Fruit fly (Drosophila melanogaster): ENCODE results near the gene HLH3B.

HLH3B gene

dm6 chrX:2647472-2647883, 34.0 kb downstream of the HLH3B start (continued):
- TF ChIP-seq CG10321 (GFP tag; IDR thresholded peaks at IDR 0.05) = no peak
- no peak; the same call in 1 of the 2 replicates for TF ChIP-seq Adf1 (GFP tag; IDR thresholded peaks at IDR 0.05)
- peak; percentile 73 for TF ChIP-seq crol (GFP tag; IDR thresholded peaks at IDR 0.05)
- no peak for TF ChIP-seq CG4854 (GFP tag; optimal IDR thresholded peaks at IDR 0.05)
- peak; percentile 48 for TF ChIP-seq BtbVII (GFP tag; optimal IDR thresholded peaks at IDR 0.05)
- peak; percentile 24 for TF ChIP-seq NC2β (GFP tag; optimal IDR thresholded peaks at IDR 0.05)
- no peak for TF ChIP-seq CG42726 (GFP tag; IDR thresholded peaks at IDR 0.05; ENCODE audit: partially characterized antibody)
- no peak for TF ChIP-seq exex (tag; optimal IDR thresholded peaks at IDR 0.05)
- peak; percentile 21; the same call in 1 of the 3 replicates for TF ChIP-seq CG14050 (GFP tag; IDR thresholded peaks at IDR 0.05)
- peak; percentile 74 for TF ChIP-seq Fer1 (GFP tag; optimal IDR thresholded peaks at IDR 0.05)
- TF ChIP-seq fd64A (GFP tag; optimal IDR thresholded peaks at IDR 0.05) = no peak
- TF ChIP-seq CG11085 (GFP tag; IDR thresholded peaks at IDR 0.05) = no peak
- TF ChIP-seq CG18599 (GFP tag; optimal IDR thresholded peaks at IDR 0.05) = peak; percentile 69
- no peak for TF ChIP-seq Sin3A (optimal IDR thresholded peaks at IDR 0.05)
- TF ChIP-seq Vsx1 (GFP tag; optimal IDR thresholded peaks at IDR 0.05) = peak; percentile 26
- no peak for TF ChIP-seq CG13775 (GFP tag; optimal IDR thresholded peaks at IDR 0.05)
- peak; percentile 47 for TF ChIP-seq shn (GFP tag; optimal IDR thresholded peaks at IDR 0.05)
- TF ChIP-seq klu (GFP tag; IDR thresholded peaks at IDR 0.05) = no peak
- TF ChIP-seq Hsf (GFP tag; optimal IDR thresholded peaks at IDR 0.05) = peak; percentile 64
- TF ChIP-seq gsb-n (tag; optimal IDR thresholded peaks at IDR 0.05) = peak; percentile 38
- peak; percentile 3 for TF ChIP-seq CG8290 (GFP tag; optimal IDR thresholded peaks at IDR 0.05)
- peak in 1 of 2 experiments; percentile 88 for TF ChIP-seq CG8290 (tag; optimal IDR thresholded peaks at IDR 0.05)
- no peak for TF ChIP-seq CG7963 (GFP tag; IDR thresholded peaks at IDR 0.05; ENCODE audit: partially characterized antibody)
- TF ChIP-seq jumu (GFP tag; optimal IDR thresholded peaks at IDR 0.05) = peak; percentile 49
- TF ChIP-seq NFAT (GFP tag; IDR thresholded peaks at IDR 0.05) = no peak
- TF ChIP-seq otp (GFP tag; IDR thresholded peaks at IDR 0.05) = 0 out of 3 replicates have a peak, but pooled peaks have one; percentile 53
- TF ChIP-seq Xrp1 (GFP tag; IDR thresholded peaks at IDR 0.05) = peak; percentile 64
- TF ChIP-seq CG13287 (GFP tag; IDR thresholded peaks at IDR 0.05; ENCODE audit: partially characterized antibody) = no peak
- TF ChIP-seq CG6175 (GFP tag; IDR thresholded peaks at IDR 0.05) = 0 out of 3 replicates have a peak, but pooled peaks have one; percentile 25
- TF ChIP-seq CG13624 (GFP tag; optimal IDR thresholded peaks at IDR 0.05) = peak; percentile 43
- TF ChIP-seq CG9817 (tag; optimal IDR thresholded peaks at IDR 0.05) = peak; percentile 68
- 0 out of 3 replicates have a peak, but pooled peaks have one; percentile 32 for TF ChIP-seq so (GFP tag; IDR thresholded peaks at IDR 0.05)
- TF ChIP-seq CG10543 (GFP tag; optimal IDR thresholded peaks at IDR 0.05) = peak; percentile 61
- no peak for TF ChIP-seq CG16779 (GFP tag; IDR thresholded peaks at IDR 0.05)
- TF ChIP-seq CG15269 (tag; optimal IDR thresholded peaks at IDR 0.05) = peak; percentile 77
- TF ChIP-seq CG18619 (GFP tag; optimal IDR thresholded peaks at IDR 0.05) = peak; percentile 38
- TF ChIP-seq sob (GFP tag; IDR thresholded peaks at IDR 0.05) = peak; percentile 63; the same call in 1 of the 2 replicates
- TF ChIP-seq CG32532 (GFP tag; IDR thresholded peaks at IDR 0.05) = peak; percentile 66; the same call in 1 of the 2 replicates
- no peak for TF ChIP-seq ro (GFP tag; IDR thresholded peaks at IDR 0.05)
- TF ChIP-seq ttk (GFP tag; IDR thresholded peaks at IDR 0.05) = no peak
- TF ChIP-seq CG10209 (GFP tag; optimal IDR thresholded peaks at IDR 0.05) = peak; percentile 52
- no peak for TF ChIP-seq CG17186 (GFP tag; optimal IDR thresholded peaks at IDR 0.05)
- TF ChIP-seq seq (GFP tag; IDR thresholded peaks at IDR 0.05) = peak; percentile 53; the same call in 1 of the 2 replicates
- no peak for TF ChIP-seq grn (GFP tag; optimal IDR thresholded peaks at IDR 0.05)
- peak; percentile 18 for TF ChIP-seq sqz (GFP tag; optimal IDR thresholded peaks at IDR 0.05)
- TF ChIP-seq CG1832 (GFP tag; optimal IDR thresholded peaks at IDR 0.05) = no peak
- peak; percentile 36; the same call in 1 of the 2 replicates for TF ChIP-seq ssp (GFP tag; IDR thresholded peaks at IDR 0.05)
- TF ChIP-seq Oli (tag; optimal IDR thresholded peaks at IDR 0.05) = peak; percentile 73
- TF ChIP-seq CG5180 (GFP tag; optimal IDR thresholded peaks at IDR 0.05) = peak; percentile 57
- no peak for TF ChIP-seq Lpt (GFP tag; optimal IDR thresholded peaks at IDR 0.05)
- TF ChIP-seq zen2 (GFP tag; IDR thresholded peaks at IDR 0.05; ENCODE audit: partially characterized antibody) = no peak
